Worm (Caenorhabditis elegans): ENCODE data around the gene Y37D8A.16.
A peak's percentile ranks its signal among the peaks of the same experiment; 100 is the strongest.

DNA sequence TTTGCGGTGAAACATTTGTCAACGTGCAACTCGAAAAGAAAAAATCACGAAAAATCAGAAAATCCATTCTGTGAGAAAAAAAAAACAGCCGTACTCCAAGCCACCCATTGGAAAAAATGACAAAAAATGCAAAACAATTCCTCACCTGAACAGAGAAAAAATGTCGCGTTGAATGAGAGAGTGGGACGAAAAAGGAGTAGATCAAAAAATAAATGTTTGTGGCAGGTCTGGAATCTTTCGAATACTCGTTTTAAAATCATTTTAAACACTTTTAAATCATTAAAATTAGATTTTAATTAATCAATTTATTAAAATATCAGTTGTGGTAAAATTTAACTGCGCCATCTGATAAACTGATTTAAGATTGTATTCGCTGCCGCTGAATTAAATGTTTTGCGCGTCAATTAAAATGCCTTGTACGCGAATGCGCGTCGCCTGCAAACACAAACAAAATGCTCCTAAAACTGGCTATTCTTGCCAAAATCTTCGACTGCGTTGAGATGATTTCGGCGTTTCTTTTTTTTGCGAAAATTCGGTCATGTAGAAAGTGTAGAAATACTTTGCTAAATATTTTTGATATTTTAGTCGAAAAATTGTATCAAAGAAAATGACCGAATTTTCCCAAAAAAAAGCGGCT lies 48.3 kb downstream of the Y37D8A.16 start, which contains the start of gene Y37D8A.6:
- TF ChIP-seq ama-1 (optimal IDR thresholded peaks at IDR 0.05) (no peak), tbx-37 (GFP tag; conservative IDR thresholded peaks at IDR 0.05) (no peak), tra-4 (tag; optimal IDR thresholded peaks at IDR 0.05) (no peak), tbx-11 (GFP tag; IDR thresholded peaks at IDR 0.05) (no peak), hnd-1 (tag; optimal IDR thresholded peaks at IDR 0.05) (no peak), F13C5.2 (tag; optimal IDR thresholded peaks at IDR 0.05) (peak; percentile 9), flt-1 (GFP tag; IDR thresholded peaks at IDR 0.05) (no peak), scrt-1 (GFP tag; IDR thresholded peaks at IDR 0.05) (no peak), ets-7 (tag; optimal IDR thresholded peaks at IDR 0.05) (no peak), pes-1 (GFP tag; IDR thresholded peaks at IDR 0.05) (no peak), sea-1 (GFP tag; conservative IDR thresholded peaks at IDR 0.05) (no peak), B0310.2 (tag; optimal IDR thresholded peaks at IDR 0.05) (no peak)

Measured in whole organism, early embryonic.